Worm (Caenorhabditis elegans) whole organism, midembryonic: ENCODE data around the gene ttr-9.

Source experiments
- T22C8.4 ChIP-seq: fragments of 200-800 bp; sonication (Bioruptor generic); IDR thresholded peaks from 2 replicates; pipeline ENCODE4 v1.3.6; 2022; ENCODE audit warnings: missing genetic modification characterization, missing compliant biosample characterization
- cog-1 ChIP-seq: sonication (generic microtip); optimal IDR thresholded peaks from 2 replicates; lab custom pipeline; 2016; ENCODE audit warnings: missing genetic modification characterization, missing compliant biosample characterization
- flt-1 ChIP-seq: fragments of 200-800 bp; sonication (Bioruptor generic); IDR thresholded peaks from 2 replicates; pipeline ENCODE4 v1.3.6; 2022; ENCODE audit warnings: missing genetic modification characterization, missing compliant biosample characterization
- klf-2 ChIP-seq: fragments of 200-800 bp; sonication (Bioruptor generic); conservative IDR thresholded peaks from 2 replicates; pipeline ENCODE4 v1.3.6; 2022; ENCODE audit warnings: missing genetic modification reagents, missing genetic modification characterization, missing compliant biosample characterization
- med-1 ChIP-seq: sonication (generic microtip); optimal IDR thresholded peaks from 2 replicates; lab custom pipeline; 2017; ENCODE audit warnings: missing genetic modification characterization, mild to moderate bottlenecking, missing compliant biosample characterization, antibody characterized with exemption, missing genetic modification reagents; ENCODE audit not compliant: insufficient read depth
- ref-1 ChIP-seq: fragments of 200-800 bp; sonication (Bioruptor generic); conservative IDR thresholded peaks from 2 replicates; pipeline ENCODE4 v1.3.6; 2022; ENCODE audit warnings: missing genetic modification reagents, missing genetic modification characterization, missing compliant biosample characterization
- tab-1 ChIP-seq: fragments of 200-800 bp; sonication (Bioruptor generic); IDR thresholded peaks from 2 replicates; pipeline ENCODE4 v1.3.6; 2022; ENCODE audit warnings: missing genetic modification characterization, missing compliant biosample characterization
- ztf-23 ChIP-seq: fragments of 200-800 bp; sonication (Bioruptor generic); IDR thresholded peaks from 2 replicates; pipeline ENCODE4 v1.3.6; 2022; ENCODE audit warnings: missing genetic modification reagents, missing genetic modification characterization, missing compliant biosample characterization
- ztf-29 ChIP-seq: fragments of 200-800 bp; sonication (Bioruptor generic); IDR thresholded peaks from 2 replicates; pipeline ENCODE4 v1.3.6; 2022; ENCODE audit warnings: missing genetic modification reagents, missing genetic modification characterization, missing compliant biosample characterization

Gene ttr-9

DNA sequence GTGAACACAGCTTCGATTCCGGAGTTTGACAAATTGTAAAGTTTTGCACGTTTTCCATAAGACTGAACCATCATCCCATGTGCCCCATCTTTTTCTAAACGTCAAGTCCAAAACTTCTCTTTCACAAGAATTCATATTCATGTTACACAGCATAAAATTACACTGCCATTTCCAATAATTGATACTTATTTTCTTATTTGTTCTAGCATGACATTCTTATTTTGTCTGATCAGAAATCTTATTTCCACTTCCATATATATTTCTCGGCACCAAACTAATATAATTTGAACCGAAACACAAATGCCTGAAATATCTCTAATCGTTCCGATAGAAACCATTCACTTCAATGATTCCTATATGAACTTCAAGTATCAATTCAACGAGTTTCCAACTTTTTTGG lies 20.2 kb downstream of the ttr-9 start, which contains the start of gene sru-2:
Gene sru-2 (plus strand): TSS at position 301 of the 400 bp plus-strand sequence.
- TF ChIP-seq T22C8.4 (GFP tag; lab: Robert Waterston, UW) (no peak), klf-2 (GFP tag; lab: Robert Waterston, UW) (no peak), flt-1 (GFP tag; lab: Robert Waterston, UW) (no peak), ztf-29 (GFP tag; lab: Robert Waterston, UW) (no peak), med-1 (GFP tag; lab: Kevin White, UChicago) (no peak), cog-1 (tag; lab: Kevin White, UChicago) (no peak), tab-1 (no peak), ref-1 (no peak), ztf-23 (GFP tag; lab: Robert Waterston, UW) (no peak)

DNA sequence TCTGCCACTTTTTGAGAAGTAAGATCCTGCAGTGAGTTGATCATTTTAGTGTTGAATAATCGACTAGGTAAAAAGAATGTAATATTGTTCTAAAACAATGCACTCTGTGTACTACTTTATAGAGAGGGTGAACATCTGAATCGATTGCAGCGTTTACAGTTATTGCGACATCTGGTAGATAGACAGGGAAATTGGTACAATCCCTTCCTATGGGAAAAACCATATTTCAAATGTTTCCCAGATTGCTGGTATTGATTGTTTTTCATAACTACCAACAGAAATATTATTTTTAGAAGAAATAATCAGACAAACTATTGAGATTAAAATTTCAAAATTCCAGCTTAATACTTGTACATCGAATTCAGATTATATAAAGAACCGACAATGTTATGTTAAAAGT lies 21.1 kb downstream of the ttr-9 start, which contains the start of gene gadr-2:
Gene gadr-2 (minus strand): TSS at position 101 of the 400 bp plus-strand sequence.
- no peak for TF ChIP-seq cog-1 (tag; lab: Kevin White, UChicago)
- TF ChIP-seq ref-1: no peak
- TF ChIP-seq flt-1 (GFP tag; lab: Robert Waterston, UW): no peak
- no peak for TF ChIP-seq tab-1
- no peak for TF ChIP-seq med-1 (GFP tag; lab: Kevin White, UChicago)
- TF ChIP-seq ztf-29 (GFP tag; lab: Robert Waterston, UW): no peak

DNA sequence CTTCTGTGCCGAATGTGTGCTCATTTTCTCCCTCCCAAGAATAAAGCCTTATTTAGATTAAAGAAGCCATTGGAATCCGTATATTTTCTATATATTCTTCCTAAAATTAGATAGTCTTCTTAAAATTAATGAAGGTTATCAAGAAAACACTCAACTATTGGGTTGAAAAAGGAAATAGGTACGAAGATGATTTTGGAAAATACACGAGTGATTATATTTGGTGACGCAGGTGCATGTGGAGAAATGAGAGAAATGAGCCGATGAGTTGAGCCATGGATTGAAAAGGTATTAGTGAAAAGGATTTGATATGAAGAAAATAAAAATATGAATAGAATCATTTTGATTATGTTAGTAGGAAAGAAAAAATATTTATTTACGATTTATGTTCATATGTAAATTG lies 25.2 kb downstream of the ttr-9 start, which contains the start of gene cng-3:
Gene cng-3 (minus strand): TSS at position 102 of the 400 bp plus-strand sequence.
- no peak for TF ChIP-seq med-1 (GFP tag; lab: Kevin White, UChicago)
- no peak for TF ChIP-seq ztf-23 (GFP tag; lab: Robert Waterston, UW)
- TF ChIP-seq ztf-29 (GFP tag; lab: Robert Waterston, UW): no peak
- no peak for TF ChIP-seq cog-1 (tag; lab: Kevin White, UChicago)
- no peak for TF ChIP-seq tab-1
- no peak for TF ChIP-seq flt-1 (GFP tag; lab: Robert Waterston, UW)
- TF ChIP-seq ref-1: no peak
- TF ChIP-seq T22C8.4 (GFP tag; lab: Robert Waterston, UW): no peak
- no peak for TF ChIP-seq klf-2 (GFP tag; lab: Robert Waterston, UW)

DNA sequence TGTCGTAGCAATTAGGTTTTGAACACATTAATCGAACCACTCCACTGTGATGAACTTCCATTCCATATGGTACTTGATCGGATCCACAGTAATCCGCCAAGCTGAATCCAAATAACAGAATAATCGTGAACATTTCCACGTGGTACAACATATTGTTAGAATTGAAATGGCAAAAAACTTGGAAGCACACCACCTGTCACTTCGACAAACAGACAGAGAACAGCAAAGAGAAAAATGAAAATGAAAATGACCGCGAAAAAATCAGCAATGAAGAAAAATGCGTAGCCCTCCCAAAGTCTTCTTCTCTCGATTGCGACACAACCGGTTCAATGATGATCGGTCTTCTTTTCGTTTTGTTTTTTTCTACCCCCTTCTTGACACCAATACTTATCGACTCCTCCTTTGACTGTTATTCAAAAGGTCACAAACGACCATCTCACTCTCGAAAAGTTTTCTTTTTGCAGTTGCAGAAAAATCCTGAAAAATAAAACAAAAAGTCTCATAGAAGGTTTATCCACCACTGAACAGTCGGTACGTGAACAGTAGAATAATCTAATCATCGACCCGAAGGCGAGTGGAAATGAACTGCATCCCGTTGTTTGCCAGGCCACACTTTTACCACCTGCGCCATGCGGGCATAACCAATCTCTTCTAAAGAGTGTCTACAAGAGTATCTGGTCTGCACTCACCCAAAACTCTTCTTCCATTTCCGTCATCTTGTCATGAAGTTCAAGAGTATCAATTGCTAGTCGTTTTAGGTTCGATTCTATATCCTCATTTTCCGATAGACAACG lies 28.8 kb downstream of the ttr-9 start, which contains the start of gene wrt-3:
Gene wrt-3 (minus strand): TSS at position 322 of the 794 bp plus-strand sequence.
- peak; percentile 95 for TF ChIP-seq T22C8.4 (GFP tag; lab: Robert Waterston, UW)
- TF ChIP-seq klf-2 (GFP tag; lab: Robert Waterston, UW): no peak; the same call in 1 of the 2 replicates
- TF ChIP-seq tab-1: peak; percentile 98
- TF ChIP-seq ref-1: peak; percentile 95
- no peak; the same call in 1 of the 2 replicates for TF ChIP-seq ztf-29 (GFP tag; lab: Robert Waterston, UW)
- peak; percentile 89 for TF ChIP-seq med-1 (GFP tag; lab: Kevin White, UChicago)
- peak; percentile 96 for TF ChIP-seq ztf-23 (GFP tag; lab: Robert Waterston, UW)
- TF ChIP-seq cog-1 (tag; lab: Kevin White, UChicago): peak; percentile 58
- peak; percentile 99 for TF ChIP-seq flt-1 (GFP tag; lab: Robert Waterston, UW)

DNA sequence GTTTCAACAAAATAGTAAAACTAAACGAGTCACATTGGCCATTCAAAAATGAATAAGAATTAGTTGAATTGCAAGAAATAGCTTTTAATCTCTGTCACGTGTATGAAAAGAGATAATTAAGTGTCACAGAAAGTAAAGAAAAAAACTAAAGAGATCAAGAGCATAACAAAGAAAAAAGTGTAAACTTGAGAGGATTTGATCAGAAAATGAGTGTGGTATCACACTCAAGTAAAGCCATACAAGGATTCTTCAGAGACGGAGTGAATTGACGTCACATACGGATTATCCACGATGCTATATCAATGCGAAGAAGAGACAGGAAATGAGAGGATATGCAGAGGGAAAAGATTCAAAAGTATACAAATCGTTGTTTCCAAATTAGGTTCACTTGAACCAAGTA lies 36.9 kb downstream of the ttr-9 start:
- no peak for TF ChIP-seq med-1 (GFP tag; lab: Kevin White, UChicago)
- no peak for TF ChIP-seq ztf-23 (GFP tag; lab: Robert Waterston, UW)
- no peak for TF ChIP-seq ztf-29 (GFP tag; lab: Robert Waterston, UW)
- no peak for TF ChIP-seq T22C8.4 (GFP tag; lab: Robert Waterston, UW)

DNA sequence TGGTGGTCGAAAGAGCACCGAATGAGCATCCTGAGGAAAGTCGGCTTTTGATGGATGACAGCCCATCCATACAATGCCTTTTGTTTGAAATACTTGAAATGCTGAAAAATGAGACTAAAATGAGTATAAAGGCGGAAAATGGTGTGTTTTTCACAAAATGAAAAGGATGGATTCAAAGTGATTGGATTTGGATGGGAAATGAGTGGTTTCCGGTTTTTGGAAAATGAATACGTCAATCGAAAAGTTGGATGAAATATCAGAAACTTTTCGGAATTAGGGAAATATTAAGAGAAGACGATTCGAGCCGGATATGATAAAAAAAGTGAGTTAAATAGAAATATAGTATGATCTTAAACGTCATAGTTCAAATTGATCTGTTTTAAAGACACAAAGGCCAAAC lies 38.7 kb downstream of the ttr-9 start, which contains the start of gene F38E11.6:
Gene F38E11.6 (minus strand): TSS at position 101 of the 400 bp plus-strand sequence.
- TF ChIP-seq klf-2 (GFP tag; lab: Robert Waterston, UW) (no peak), med-1 (GFP tag; lab: Kevin White, UChicago) (no peak), ztf-23 (GFP tag; lab: Robert Waterston, UW) (no peak)

DNA sequence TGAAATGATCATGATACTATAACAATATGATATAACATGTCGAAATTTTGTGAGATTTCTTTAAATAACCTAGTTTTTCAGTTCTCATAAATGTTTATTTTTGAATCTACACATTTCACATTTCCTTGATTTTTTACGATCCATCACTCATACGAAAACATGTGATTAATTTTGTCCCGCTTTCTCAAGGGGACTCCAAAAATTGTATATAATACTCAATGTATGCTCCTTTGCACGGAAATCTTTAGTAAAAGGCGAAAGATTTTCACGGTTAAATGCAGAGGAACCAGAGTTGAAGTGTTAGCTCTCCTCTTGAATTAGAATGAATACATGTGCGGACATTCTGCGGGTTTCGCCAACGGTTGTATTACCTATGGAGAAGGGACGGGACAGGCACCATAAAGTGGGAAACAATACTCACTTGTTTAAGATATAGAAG lies 41.8 kb downstream of the ttr-9 start:
- TF ChIP-seq T22C8.4 (GFP tag; lab: Robert Waterston, UW): no peak
- TF ChIP-seq klf-2 (GFP tag; lab: Robert Waterston, UW): no peak
- TF ChIP-seq tab-1: no peak
- no peak for TF ChIP-seq med-1 (GFP tag; lab: Kevin White, UChicago)
- 0 out of 2 replicates have a peak, but pooled peaks have one; percentile 15 for TF ChIP-seq flt-1 (GFP tag; lab: Robert Waterston, UW)

DNA sequence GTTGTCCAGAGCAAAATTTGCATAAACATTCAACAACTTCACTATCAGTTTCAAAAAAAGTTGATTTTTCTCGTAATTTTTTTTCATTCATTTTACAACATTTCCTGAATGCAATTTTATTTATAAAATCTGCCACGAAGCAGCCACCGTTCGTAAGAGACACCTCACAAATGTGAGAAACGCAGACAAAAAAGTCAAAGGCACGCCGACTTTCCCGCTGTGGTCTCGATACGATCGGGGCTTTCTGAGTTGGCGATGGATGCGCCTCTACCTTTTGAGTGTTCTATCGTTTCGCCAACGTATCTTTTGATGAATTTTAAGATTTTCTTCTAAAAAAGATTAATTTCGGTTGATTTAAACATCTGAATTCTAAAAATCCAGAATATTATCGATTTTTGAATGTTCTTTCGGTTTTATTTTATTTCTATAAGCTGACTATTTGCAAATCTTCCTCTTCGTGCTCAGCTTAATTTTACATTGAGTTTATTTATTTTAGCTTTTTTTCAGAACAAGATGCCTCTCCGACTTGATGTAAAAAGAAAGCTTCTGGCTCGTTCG lies 46.8 kb downstream of the ttr-9 start, which contains the start of gene copb-2:
Gene copb-2 (plus strand): TSS at position 508 of the 558 bp plus-strand sequence.
- no peak for TF ChIP-seq med-1 (GFP tag; lab: Kevin White, UChicago)
- TF ChIP-seq ztf-23 (GFP tag; lab: Robert Waterston, UW): no peak
- no peak for TF ChIP-seq flt-1 (GFP tag; lab: Robert Waterston, UW)
- no peak for TF ChIP-seq ztf-29 (GFP tag; lab: Robert Waterston, UW)
- no peak for TF ChIP-seq klf-2 (GFP tag; lab: Robert Waterston, UW)

DNA sequence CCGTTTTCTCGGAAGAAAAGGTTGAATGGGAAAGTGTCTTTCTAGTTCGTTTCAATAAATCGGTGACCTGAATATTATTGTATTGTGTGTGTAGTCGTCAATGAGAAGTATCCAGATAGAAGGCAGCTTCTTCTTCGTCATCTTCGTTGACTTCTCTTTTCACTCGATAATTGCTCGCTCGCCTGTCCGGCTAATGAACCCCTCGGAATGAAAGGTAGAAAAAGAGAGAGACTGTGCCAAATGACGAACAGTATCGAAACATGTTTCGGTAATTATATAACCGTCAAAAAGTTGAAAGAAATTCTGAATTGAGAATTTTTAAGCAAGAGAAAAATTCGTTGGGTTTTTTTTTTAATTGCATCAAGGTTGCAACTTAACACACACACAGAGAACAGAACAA lies 48.8 kb downstream of the ttr-9 start, which contains the start of gene cutl-17:
Gene cutl-17 (minus strand): TSS at position 101 of the 400 bp plus-strand sequence.
- TF ChIP-seq med-1 (GFP tag; lab: Kevin White, UChicago): no peak
